Fruit fly (Drosophila melanogaster) whole organism, embryonic: ENCODE measurements around the gene CG8100.

ENCODE experiments used
- ATbp ChIP-seq: fragments of 200-800 bp; sonication (Bioruptor generic); optimal IDR thresholded peaks from 2 replicates; lab custom pipeline; 2017; ENCODE audit warnings: missing biosample characterization, mild to moderate bottlenecking, missing genetic modification characterization, missing genetic modification reagents
- Antp ChIP-seq: fragments of 200-800 bp; sonication (Bioruptor generic); optimal IDR thresholded peaks from 3 replicates; lab custom pipeline; 2016; ENCODE audit warnings: missing biosample characterization, missing genetic modification characterization
- BEAF-32 ChIP-seq: fragments of 200-800 bp; sonication (Bioruptor generic); optimal IDR thresholded peaks from 3 replicates; lab custom pipeline; 2017; ENCODE audit warnings: missing biosample characterization, missing genetic modification characterization, mild to moderate bottlenecking, moderate library complexity, missing genetic modification reagents
- CG10366 ChIP-seq: fragments of 200-800 bp; sonication (Bioruptor generic); IDR thresholded peaks from 2 replicates; pipeline ENCODE4 v1.3.6; 2022; ENCODE audit warnings: missing biosample characterization, missing genetic modification characterization
- CG11093 ChIP-seq: fragments of 200-800 bp; sonication (Bioruptor generic); IDR thresholded peaks from 3 replicates; pipeline ENCODE4 v1.3.6; 2022; ENCODE audit warnings: missing biosample characterization, missing genetic modification characterization
- CG11247 ChIP-seq: fragments of 200-800 bp; sonication (Bioruptor generic); IDR thresholded peaks from 2 replicates; pipeline ENCODE4 v1.3.6; 2022; ENCODE audit warnings: missing biosample characterization, missing genetic modification characterization
- CG12391 ChIP-seq: fragments of 200-800 bp; sonication (Bioruptor generic); optimal IDR thresholded peaks from 3 replicates; lab custom pipeline; 2018; ENCODE audit warnings: missing biosample characterization, mild to moderate bottlenecking, missing genetic modification characterization, moderate library complexity
- CG12744 ChIP-seq: fragments of 200-800 bp; sonication (Bioruptor generic); optimal IDR thresholded peaks from 2 replicates; lab custom pipeline; 2016; ENCODE audit warnings: missing biosample characterization, missing genetic modification characterization
- CG15696 ChIP-seq: fragments of 200-800 bp; sonication (Bioruptor generic); optimal IDR thresholded peaks from 2 replicates; lab custom pipeline; 2019; ENCODE audit warnings: missing biosample characterization, mild to moderate bottlenecking, missing genetic modification characterization, moderate library complexity
- CG1602 ChIP-seq: fragments of 200-800 bp; sonication (Bioruptor generic); optimal IDR thresholded peaks from 3 replicates; lab custom pipeline; 2016; ENCODE audit warnings: missing biosample characterization, missing genetic modification characterization
- CG17361 ChIP-seq: fragments of 200-800 bp; sonication (Bioruptor generic); IDR thresholded peaks from 3 replicates; pipeline ENCODE4 v1.3.6; 2022; ENCODE audit warnings: missing biosample characterization, missing genetic modification characterization
- CG17612 ChIP-seq: fragments of 200-800 bp; sonication (Bioruptor generic); IDR thresholded peaks from 2 replicates; pipeline ENCODE4 v1.3.6; 2022; ENCODE audit warnings: missing biosample characterization, missing genetic modification characterization
- CG1792 ChIP-seq: fragments of 200-800 bp; sonication (Bioruptor generic); optimal IDR thresholded peaks from 2 replicates; lab custom pipeline; 2016; ENCODE audit warnings: missing biosample characterization, missing genetic modification characterization
- CG18619 ChIP-seq: fragments of 200-800 bp; sonication (Bioruptor generic); optimal IDR thresholded peaks from 3 replicates; lab custom pipeline; 2017; ENCODE audit warnings: missing biosample characterization, mild to moderate bottlenecking, missing genetic modification characterization
- CG2678 ChIP-seq: fragments of 200-800 bp; sonication (Bioruptor generic); optimal IDR thresholded peaks from 3 replicates; lab custom pipeline; 2019; ENCODE audit warnings: missing biosample characterization, mild to moderate bottlenecking, missing genetic modification characterization, moderate library complexity
- CG33213 ChIP-seq: fragments of 200-800 bp; sonication (Bioruptor generic); optimal IDR thresholded peaks from 3 replicates; lab custom pipeline; 2016; ENCODE audit warnings: missing biosample characterization, missing genetic modification characterization
- CG33557 ChIP-seq: fragments of 200-800 bp; sonication (Bioruptor generic); optimal IDR thresholded peaks from 2 replicates; lab custom pipeline; 2019; ENCODE audit warnings: missing biosample characterization, mild to moderate bottlenecking, missing genetic modification characterization, moderate library complexity
- CG4707 ChIP-seq: fragments of 200-800 bp; sonication (Bioruptor generic); optimal IDR thresholded peaks from 2 replicates; lab custom pipeline; 2018; ENCODE audit warnings: missing biosample characterization, mild to moderate bottlenecking, missing genetic modification characterization, moderate library complexity
- CG4730 ChIP-seq: fragments of 200-800 bp; sonication (Bioruptor generic); IDR thresholded peaks from 2 replicates; pipeline ENCODE4 v1.3.6; 2022; ENCODE audit warnings: missing biosample characterization, missing genetic modification characterization
- CG6765 ChIP-seq: fragments of 200-800 bp; sonication (Bioruptor generic); optimal IDR thresholded peaks from 3 replicates; lab custom pipeline; 2017; ENCODE audit warnings: missing biosample characterization, mild to moderate bottlenecking, missing genetic modification characterization
- CG7372 ChIP-seq: fragments of 200-800 bp; sonication (Bioruptor generic); IDR thresholded peaks from 2 replicates; pipeline ENCODE4 v1.3.6; 2022; ENCODE audit warnings: missing biosample characterization, missing genetic modification characterization
- CG9727 ChIP-seq: fragments of 200-800 bp; sonication (Bioruptor generic); optimal IDR thresholded peaks from 3 replicates; lab custom pipeline; 2017; ENCODE audit warnings: missing biosample characterization, mild to moderate bottlenecking, missing genetic modification characterization
- CoRest ChIP-seq: fragments of 200-800 bp; sonication (Bioruptor generic); optimal IDR thresholded peaks from 3 replicates; lab custom pipeline; 2018; ENCODE audit warnings: missing biosample characterization, mild to moderate bottlenecking, missing genetic modification characterization, moderate library complexity
- Dbx ChIP-seq: fragments of 200-800 bp; sonication (Bioruptor generic); IDR thresholded peaks from 3 replicates; pipeline ENCODE4 v1.3.6; 2022; ENCODE audit warnings: missing biosample characterization, missing genetic modification characterization
- Dip3 ChIP-seq: fragments of 200-800 bp; sonication (Bioruptor generic); optimal IDR thresholded peaks from 3 replicates; lab custom pipeline; 2016; ENCODE audit warnings: missing biosample characterization, missing genetic modification characterization
- Doc2 ChIP-seq: fragments of 200-800 bp; sonication (Bioruptor generic); IDR thresholded peaks from 2 replicates; pipeline ENCODE4 v1.3.6; 2022; ENCODE audit warnings: missing biosample characterization, missing genetic modification characterization
- Drgx ChIP-seq: fragments of 200-800 bp; sonication (Bioruptor generic); IDR thresholded peaks from 2 replicates; pipeline ENCODE4 v1.3.6; 2022; ENCODE audit warnings: missing biosample characterization, missing genetic modification characterization
- HLH54F ChIP-seq: fragments of 200-800 bp; sonication (Bioruptor generic); optimal IDR thresholded peaks from 3 replicates; lab custom pipeline; 2016; ENCODE audit warnings: missing biosample characterization, missing genetic modification characterization
- Mad ChIP-seq: fragments of 200-800 bp; sonication (Bioruptor generic); optimal IDR thresholded peaks from 2 replicates; lab custom pipeline; 2016; ENCODE audit warnings: missing biosample characterization, missing genetic modification characterization
- Meics ChIP-seq: fragments of 200-800 bp; sonication (Bioruptor generic); optimal IDR thresholded peaks from 2 replicates; lab custom pipeline; 2017; ENCODE audit warnings: missing biosample characterization, mild to moderate bottlenecking, missing genetic modification characterization
- Nf-YA ChIP-seq: fragments of 200-800 bp; sonication (Bioruptor generic); IDR thresholded peaks from 2 replicates; pipeline ENCODE4 v1.3.6; 2022; ENCODE audit warnings: missing biosample characterization, missing genetic modification characterization
- PHDP ChIP-seq: fragments of 200-800 bp; sonication (Bioruptor generic); optimal IDR thresholded peaks from 3 replicates; lab custom pipeline; 2018; ENCODE audit warnings: missing biosample characterization, mild to moderate bottlenecking, missing genetic modification characterization, moderate library complexity
- Ravus ChIP-seq: fragments of 200-800 bp; sonication (Bioruptor generic); IDR thresholded peaks from 2 replicates; pipeline ENCODE4 v1.3.6; 2022; ENCODE audit warnings: missing biosample characterization, missing genetic modification characterization
- Spps ChIP-seq: fragments of 200-800 bp; sonication (Bioruptor generic); optimal IDR thresholded peaks from 2 replicates; lab custom pipeline; 2018; ENCODE audit warnings: missing biosample characterization, mild to moderate bottlenecking, missing genetic modification characterization
- Stat92E ChIP-seq, 3 experiments: fragments of >200 bp in 2 of 3; fragments of 200-800 bp in 1 of 3; sonication (Bioruptor generic) in 1 of 3; optimal IDR thresholded peaks; 2 replicates each; lab custom pipeline; 2017 to 2019; ENCODE audit warnings: missing biosample characterization in 3 of 3, missing genetic modification characterization in 3 of 3, mild to moderate bottlenecking in 1 of 3, moderate library complexity in 1 of 3
- TFAM ChIP-seq: fragments of 200-800 bp; sonication (Bioruptor generic); optimal IDR thresholded peaks from 2 replicates; lab custom pipeline; 2017; ENCODE audit warnings: missing biosample characterization, missing genetic modification characterization, inconsistent platforms
- Usf ChIP-seq: fragments of 200-800 bp; sonication (Bioruptor generic); optimal IDR thresholded peaks from 2 replicates; lab custom pipeline; 2017; ENCODE audit warnings: missing genotype, missing biosample characterization, missing genetic modification characterization
- ap ChIP-seq: fragments of 200-800 bp; sonication (Bioruptor generic); IDR thresholded peaks from 2 replicates; pipeline ENCODE4 v1.3.6; 2022; ENCODE audit warnings: missing biosample characterization, missing genetic modification characterization
- ato ChIP-seq: fragments of 200-800 bp; sonication (Bioruptor generic); IDR thresholded peaks from 2 replicates; pipeline ENCODE4 v1.3.6; 2022; ENCODE audit warnings: missing biosample characterization, missing genetic modification characterization; ENCODE audit not compliant: partially characterized antibody
- cas ChIP-seq: fragments of 200-800 bp; sonication (Bioruptor generic); IDR thresholded peaks from 2 replicates; pipeline ENCODE4 v1.3.6; 2022; ENCODE audit warnings: missing biosample characterization, missing genetic modification characterization
- fd102C ChIP-seq: fragments of 200-800 bp; sonication (Bioruptor generic); optimal IDR thresholded peaks from 2 replicates; lab custom pipeline; 2018; ENCODE audit warnings: missing biosample characterization, mild to moderate bottlenecking, missing genetic modification characterization, moderate library complexity
- hbn ChIP-seq: fragments of 200-800 bp; sonication (Bioruptor generic); IDR thresholded peaks from 2 replicates; pipeline ENCODE4 v1.3.6; 2022; ENCODE audit warnings: missing biosample characterization, missing genetic modification characterization; ENCODE audit not compliant: partially characterized antibody
- lilli ChIP-seq: fragments of 200-800 bp; sonication (Bioruptor generic); optimal IDR thresholded peaks from 3 replicates; lab custom pipeline; 2016; ENCODE audit warnings: missing biosample characterization, missing genetic modification characterization
- pum ChIP-seq: fragments of 200-800 bp; sonication (Bioruptor generic); optimal IDR thresholded peaks from 2 replicates; lab custom pipeline; 2016; ENCODE audit warnings: missing biosample characterization, missing genetic modification characterization
- seq ChIP-seq: fragments of 200-800 bp; sonication (Bioruptor generic); IDR thresholded peaks from 2 replicates; pipeline ENCODE4 v1.3.6; 2022; ENCODE audit warnings: missing biosample characterization, missing genetic modification characterization
- slou ChIP-seq: fragments of 200-800 bp; sonication (Bioruptor generic); optimal IDR thresholded peaks from 3 replicates; lab custom pipeline; 2016; ENCODE audit warnings: missing biosample characterization, missing genetic modification characterization
- so ChIP-seq: fragments of 200-800 bp; sonication (Bioruptor generic); IDR thresholded peaks from 3 replicates; pipeline ENCODE4 v1.3.6; 2022; ENCODE audit warnings: missing biosample characterization, missing genetic modification characterization
- trh ChIP-seq: fragments of 200-800 bp; sonication (Bioruptor generic); optimal IDR thresholded peaks from 2 replicates; lab custom pipeline; 2016; ENCODE audit warnings: missing biosample characterization, missing genetic modification characterization
- tx ChIP-seq: fragments of 200-800 bp; sonication (Bioruptor generic); optimal IDR thresholded peaks from 2 replicates; lab custom pipeline; 2016; ENCODE audit warnings: missing biosample characterization, missing genetic modification characterization
- vfl ChIP-seq: fragments of 200-800 bp; sonication (Bioruptor generic); optimal IDR thresholded peaks from 2 replicates; lab custom pipeline; 2016; ENCODE audit warnings: missing biosample characterization, missing genetic modification characterization
- z ChIP-seq: fragments of 200-800 bp; sonication (Bioruptor generic); IDR thresholded peaks from 3 replicates; pipeline ENCODE4 v1.3.6; 2022; ENCODE audit warnings: missing biosample characterization, missing genetic modification characterization

The CG8100 gene

DNA sequence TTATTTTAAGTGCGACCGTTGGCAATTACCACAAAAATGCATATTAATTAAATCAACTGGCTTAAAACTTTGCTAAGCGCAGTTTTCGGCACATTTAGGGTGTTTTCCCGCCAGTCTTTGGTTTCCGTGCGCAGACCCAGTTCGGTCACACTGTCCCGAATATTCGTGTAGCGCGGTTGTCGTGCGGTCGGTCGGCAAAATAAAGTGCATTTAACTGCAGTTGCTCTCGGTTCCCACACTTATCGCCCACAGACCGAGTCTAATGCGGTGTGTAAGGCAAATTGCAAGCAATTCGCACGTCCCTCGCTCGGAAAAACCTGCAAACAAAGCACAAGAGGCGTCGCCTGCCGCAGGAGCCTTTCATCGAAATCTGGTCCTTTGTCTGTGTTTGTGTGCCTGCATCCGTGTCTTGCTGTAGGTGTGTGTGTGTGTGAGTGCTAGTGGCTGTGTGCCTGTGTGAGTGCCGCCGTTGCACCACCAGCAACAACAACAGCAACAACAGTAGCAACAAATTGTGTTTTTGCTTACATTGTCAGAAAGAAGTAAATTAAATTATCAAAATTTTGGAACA lies 30.3 kb upstream of the CG8100 start, which contains the start of the genes CG13484 and Frl:
Gene CG13484, minus strand, starts transcription at position 7 of the 571 bp plus-strand sequence.
Gene Frl, plus strand, starts transcription at position 143 of the 571 bp plus-strand sequence.
- TF ChIP-seq CG18619 (no peak), Ravus (no peak), CG15696 (tag; lab: Kevin White, UChicago) (peak; percentile 4), Nf-YA (GFP tag; lab: Robert Waterston, UW) (no peak), slou (no peak), CG9727 (GFP tag; lab: Kevin White, UChicago) (peak; percentile 58), hbn (GFP tag; lab: Robert Waterston, UW) (no peak), Dbx (peak; percentile 51; the same call in 1 of the 3 replicates), CG17361 (GFP tag; lab: Robert Waterston, UW) (0 out of 3 replicates have a peak, but pooled peaks have one; percentile 34), CG12744 (no peak), Antp (GFP tag; lab: Kevin White, UChicago) (peak; percentile 2), vfl (GFP tag; lab: Kevin White, UChicago) (no peak), Mad (GFP tag; lab: Kevin White, UChicago) (peak; percentile 59), CG7372 (no peak), fd102C (GFP tag; lab: Kevin White, UChicago) (no peak), so (GFP tag; lab: Robert Waterston, UW) (no peak), CG4730 (GFP tag; lab: Robert Waterston, UW) (no peak), ATbp (GFP tag; lab: Kevin White, UChicago) (no peak), CG2678 (tag; lab: Kevin White, UChicago) (peak; percentile 25), CG1792 (GFP tag; lab: Kevin White, UChicago) (no peak), BEAF-32 (peak; percentile 55), CG12391 (tag; lab: Kevin White, UChicago) (peak; percentile 26), CG11247 (GFP tag; lab: Robert Waterston, UW) (no peak), CG1602 (GFP tag; lab: Kevin White, UChicago) (no peak), CG33213 (peak; percentile 85), CG10366 (GFP tag; lab: Robert Waterston, UW) (no peak), PHDP (tag; lab: Kevin White, UChicago) (peak; percentile 61), CG33557 (GFP tag; lab: Kevin White, UChicago) (peak; percentile 40), tx (GFP tag; lab: Kevin White, UChicago) (no peak), CG11093 (GFP tag; lab: Robert Waterston, UW) (no peak), ap (GFP tag; lab: Robert Waterston, UW) (no peak), Drgx (GFP tag; lab: Robert Waterston, UW) (peak; percentile 25; the same call in 1 of the 2 replicates), Usf (no peak), HLH54F (GFP tag; lab: Kevin White, UChicago) (no peak), ato (GFP tag; lab: Robert Waterston, UW) (no peak), pum (GFP tag; lab: Kevin White, UChicago) (no peak), CoRest (peak; percentile 48), z (GFP tag; lab: Robert Waterston, UW) (no peak), Dip3 (no peak), Doc2 (GFP tag; lab: Robert Waterston, UW) (no peak), Stat92E (GFP tag; optimal IDR thresholded peaks at IDR 0.05; lab: Kevin White, UChicago) (peak in 1 of 3 experiments; percentile 93), seq (GFP tag; lab: Robert Waterston, UW) (no peak), cas (no peak), CG6765 (GFP tag; lab: Kevin White, UChicago) (no peak), Spps (no peak), Meics (no peak), lilli (GFP tag; lab: Kevin White, UChicago) (no peak), CG17612 (GFP tag; lab: Robert Waterston, UW) (no peak), TFAM (GFP tag; lab: Kevin White, UChicago) (no peak), CG4707 (no peak), trh (GFP tag; lab: Kevin White, UChicago) (no peak)
